Worm (Caenorhabditis elegans) whole organism, late embryonic: ENCODE results near the gene srd-69.

Experiments used
- ttx-3 ChIP-seq: sonication (generic microtip); optimal IDR thresholded peaks from 2 replicates; lab custom pipeline; 2016; ENCODE audit warnings: missing genetic modification reagents, missing genetic modification characterization, missing compliant biosample characterization

Gene srd-69

DNA sequence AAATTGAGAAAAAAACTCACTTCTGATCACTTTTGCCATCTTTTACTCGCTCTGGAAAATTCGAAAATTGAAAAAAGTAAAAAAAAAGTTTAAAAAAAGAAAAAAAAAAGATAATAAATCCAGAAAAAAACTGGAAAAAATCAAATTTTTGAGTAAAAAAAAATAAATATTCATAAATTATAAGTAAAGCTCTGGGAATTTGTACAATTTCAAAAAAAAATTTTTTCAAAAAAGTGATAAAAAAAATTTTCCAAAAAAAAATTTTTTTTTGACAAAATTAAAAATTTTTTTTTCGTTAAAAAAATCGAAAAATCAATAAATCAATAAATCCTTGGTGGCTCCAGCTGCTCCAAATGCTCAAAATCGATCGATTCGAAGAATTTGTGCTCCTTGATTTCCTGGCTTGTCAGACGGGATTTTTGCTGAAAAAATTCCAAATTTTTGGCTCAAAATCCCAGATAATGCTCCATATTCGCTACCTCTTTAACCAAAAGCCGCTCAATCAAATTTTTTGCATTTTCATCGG lies 48.2 kb downstream of the srd-69 start, which contains the start of gene mrpl-30:
mrpl-30 (minus strand) TSS at position 51 of the 526 bp plus-strand sequence.
- TF ChIP-seq ttx-3 (tag; lab: Kevin White, UChicago) = no peak
- TF ChIP-seq, all 69 proteins: peak for 0
